Fruit fly (Drosophila melanogaster): ENCODE results near the gene Ten-m.

Ten-m gene

DNA sequence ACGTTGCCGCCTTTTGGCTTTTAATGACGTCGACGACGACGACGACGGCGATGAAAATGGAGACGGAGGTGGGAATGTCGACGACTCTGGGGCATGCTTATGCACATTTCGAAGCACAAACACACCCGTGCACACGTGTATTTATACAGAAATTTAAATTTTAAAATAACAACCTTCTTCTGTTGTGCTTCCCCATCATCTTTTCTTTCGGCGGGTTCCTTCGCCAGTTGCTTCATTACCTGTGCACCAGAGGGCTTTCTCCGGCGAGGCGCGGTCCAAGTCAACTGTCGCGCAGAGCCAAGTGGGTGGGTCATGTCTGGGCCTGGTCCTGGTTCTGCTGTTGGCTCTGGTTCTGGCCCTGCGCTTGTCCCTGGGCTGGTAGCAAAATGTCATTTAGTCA is 13.3 kb downstream of the Ten-m start:
- TF ChIP-seq CG14711 (tag; optimal IDR thresholded peaks at IDR 0.05) (no peak), toe (GFP tag; optimal IDR thresholded peaks at IDR 0.05) (no peak), Mnt (GFP tag; optimal IDR thresholded peaks at IDR 0.05) (no peak), CG33017 (tag; optimal IDR thresholded peaks at IDR 0.05) (no peak), CG7101 (tag; optimal IDR thresholded peaks at IDR 0.05) (no peak), pad (GFP tag; optimal IDR thresholded peaks at IDR 0.05) (no peak), tj (GFP tag; optimal IDR thresholded peaks at IDR 0.05) (no peak), bab1 (GFP tag; optimal IDR thresholded peaks at IDR 0.05) (no peak)

DNA sequence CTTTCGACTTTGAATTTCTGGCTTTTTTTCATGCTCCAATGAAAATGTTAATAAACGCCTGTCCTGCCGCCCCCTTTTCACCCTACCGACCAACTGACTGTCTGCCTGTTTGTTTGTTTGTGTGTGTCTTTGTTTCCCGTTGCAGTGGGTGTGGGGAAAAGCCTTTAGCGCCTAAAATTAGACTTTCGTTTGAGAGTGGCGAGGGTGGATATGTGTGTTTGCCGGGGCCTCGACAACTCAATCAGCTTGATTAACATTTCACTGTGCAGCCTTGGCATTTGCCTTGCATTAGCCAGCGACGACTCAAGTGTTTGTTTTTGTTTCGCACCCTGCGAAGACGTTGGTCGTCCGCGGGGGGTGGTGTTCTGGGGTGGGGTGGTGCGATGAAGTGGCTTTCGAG is 14.7 kb downstream of the Ten-m start:
- TF ChIP-seq CG1620 (GFP tag; optimal IDR thresholded peaks at IDR 0.05) (no peak), CG5204 (GFP tag; optimal IDR thresholded peaks at IDR 0.05) (no peak), Hr96 (GFP tag; optimal IDR thresholded peaks at IDR 0.05) (no peak), CG7045 (GFP tag; optimal IDR thresholded peaks at IDR 0.05) (no peak), tj (GFP tag; optimal IDR thresholded peaks at IDR 0.05) (no peak), cic (GFP tag; optimal IDR thresholded peaks at IDR 0.05) (no peak), pad (GFP tag; optimal IDR thresholded peaks at IDR 0.05) (no peak), ovo (GFP tag; optimal IDR thresholded peaks at IDR 0.05) (no peak)

DNA sequence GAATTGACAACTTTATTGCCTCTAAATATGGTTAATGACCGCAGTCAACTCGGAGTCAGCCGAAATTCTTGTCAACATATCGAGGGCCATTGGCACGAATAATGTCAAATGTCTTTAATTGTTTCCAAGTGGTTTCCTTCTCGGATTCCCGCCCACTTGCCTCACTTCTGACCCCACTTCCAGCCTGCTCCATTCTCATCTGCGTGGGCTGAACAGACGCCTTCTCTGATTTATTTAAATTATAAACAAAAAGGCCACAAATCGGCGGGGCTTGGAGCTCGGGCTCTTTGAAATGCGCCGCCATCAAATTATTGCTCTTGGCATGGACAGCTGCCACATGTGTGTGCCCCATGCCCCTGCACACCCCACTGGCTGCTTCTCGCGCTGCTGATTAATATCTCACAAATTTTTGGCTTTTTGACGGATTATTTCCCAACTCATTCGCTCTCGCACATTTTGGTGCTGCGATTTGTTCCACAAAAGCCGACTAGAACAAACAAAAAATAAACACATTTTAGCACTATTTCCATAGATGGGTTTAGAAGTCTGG is 17.4 kb downstream of the Ten-m start:
- TF ChIP-seq kay (GFP tag; ENCODE audit: borderline replicate concordance) (no peak), CG7045 (GFP tag; optimal IDR thresholded peaks at IDR 0.05) (no peak), Clk (GFP tag; optimal IDR thresholded peaks at IDR 0.05) (no peak), ovo (GFP tag; optimal IDR thresholded peaks at IDR 0.05) (no peak), tj (GFP tag; optimal IDR thresholded peaks at IDR 0.05) (no peak), CG7101 (tag; optimal IDR thresholded peaks at IDR 0.05) (no peak), toe (GFP tag; optimal IDR thresholded peaks at IDR 0.05) (no peak), cnc (optimal IDR thresholded peaks at IDR 0.05) (no peak), pad (GFP tag; optimal IDR thresholded peaks at IDR 0.05) (no peak)

DNA sequence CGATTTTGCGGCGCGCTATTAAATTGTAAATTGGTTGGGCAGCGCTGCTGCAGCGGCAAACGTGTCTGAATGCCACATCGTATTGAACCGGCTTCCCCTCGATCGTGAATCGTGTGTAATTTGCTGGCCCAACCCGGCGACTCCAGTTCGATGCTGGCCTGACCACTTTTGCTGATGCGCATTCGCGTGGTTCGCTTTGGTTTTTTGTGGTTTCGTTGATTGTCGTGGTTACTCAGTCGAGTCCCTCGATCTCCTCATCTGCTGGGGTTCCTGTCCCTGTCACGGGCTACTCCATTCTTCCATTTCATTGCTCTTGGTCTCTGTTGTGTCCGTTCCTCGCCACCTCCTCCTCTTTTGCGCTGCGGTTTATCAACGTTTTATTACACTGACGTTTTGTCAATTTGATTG is 18.6 kb downstream of the Ten-m start:
- TF ChIP-seq Hr96 (GFP tag; optimal IDR thresholded peaks at IDR 0.05) = no peak
- no peak for TF ChIP-seq cic (GFP tag; optimal IDR thresholded peaks at IDR 0.05)
- TF ChIP-seq CG12768 (GFP tag; optimal IDR thresholded peaks at IDR 0.05) = no peak
- no peak for TF ChIP-seq CG1620 (GFP tag; optimal IDR thresholded peaks at IDR 0.05)
- TF ChIP-seq kay (GFP tag; ENCODE audit: borderline replicate concordance) = no peak
- no peak for TF ChIP-seq tj (GFP tag; optimal IDR thresholded peaks at IDR 0.05)

DNA sequence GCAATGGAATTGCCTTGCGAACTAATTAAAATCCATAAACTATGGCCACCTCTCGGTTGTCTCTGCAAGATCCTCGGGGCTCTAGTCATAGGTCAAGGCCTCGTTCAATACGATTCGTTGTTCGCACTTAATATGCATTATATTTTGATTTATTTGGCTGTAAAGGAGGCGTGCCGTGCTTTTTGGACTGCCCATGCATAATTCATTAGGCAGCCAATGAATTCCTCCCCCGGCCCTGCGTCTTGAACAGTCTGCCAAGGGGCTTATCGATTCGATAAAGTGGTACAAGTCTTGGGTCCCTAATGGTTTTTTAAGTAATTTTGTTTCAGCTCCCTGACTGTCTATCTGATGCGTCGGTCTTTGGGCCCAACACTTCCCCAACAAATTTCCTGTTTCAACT is 28.9 kb downstream of the Ten-m start:
- no peak for TF ChIP-seq ovo (GFP tag; optimal IDR thresholded peaks at IDR 0.05)
- TF ChIP-seq Clk (GFP tag; optimal IDR thresholded peaks at IDR 0.05) = no peak
- no peak for TF ChIP-seq cnc (optimal IDR thresholded peaks at IDR 0.05)
- TF ChIP-seq CG1620 (GFP tag; optimal IDR thresholded peaks at IDR 0.05) = no peak
- no peak for TF ChIP-seq Mnt (GFP tag; optimal IDR thresholded peaks at IDR 0.05)
- no peak for TF ChIP-seq CG7045 (GFP tag; optimal IDR thresholded peaks at IDR 0.05)
- TF ChIP-seq CG33017 (tag; optimal IDR thresholded peaks at IDR 0.05) = no peak
- TF ChIP-seq kay (GFP tag; ENCODE audit: borderline replicate concordance) = no peak
- TF ChIP-seq Hr96 (GFP tag; optimal IDR thresholded peaks at IDR 0.05) = no peak
- no peak for TF ChIP-seq tj (GFP tag; optimal IDR thresholded peaks at IDR 0.05)
- TF ChIP-seq Crg-1 (GFP tag; optimal IDR thresholded peaks at IDR 0.05) = no peak
- TF ChIP-seq CG7101 (tag; optimal IDR thresholded peaks at IDR 0.05) = no peak
- TF ChIP-seq cic (GFP tag; optimal IDR thresholded peaks at IDR 0.05) = no peak
- TF ChIP-seq toe (GFP tag; optimal IDR thresholded peaks at IDR 0.05) = no peak
- TF ChIP-seq pad (GFP tag; optimal IDR thresholded peaks at IDR 0.05) = no peak
- no peak for TF ChIP-seq CG12768 (GFP tag; optimal IDR thresholded peaks at IDR 0.05)
- TF ChIP-seq CG14711 (tag; optimal IDR thresholded peaks at IDR 0.05) = no peak
- no peak for TF ChIP-seq CG11617 (GFP tag; optimal IDR thresholded peaks at IDR 0.05)

DNA sequence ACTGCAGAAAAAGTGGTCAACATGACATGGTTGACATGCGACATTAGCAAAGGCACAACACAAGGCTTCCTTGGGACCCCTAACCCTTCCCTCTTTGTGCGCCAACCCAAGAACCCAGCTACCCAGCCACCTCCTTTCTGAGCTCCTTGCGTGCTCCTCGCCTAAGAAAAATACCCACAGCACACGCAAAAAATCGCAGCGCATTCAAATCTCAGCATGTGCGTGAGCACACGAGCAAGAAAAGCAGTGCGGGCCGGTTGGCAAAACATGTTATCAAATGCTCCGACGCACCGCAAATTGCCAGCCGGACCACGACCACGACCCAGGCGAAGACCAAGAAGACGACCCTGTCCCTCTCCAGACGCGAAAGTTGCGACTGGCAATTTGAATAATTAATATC is 30.2 kb downstream of the Ten-m start:
- TF ChIP-seq CG1620 (GFP tag; optimal IDR thresholded peaks at IDR 0.05) (no peak), ovo (GFP tag; optimal IDR thresholded peaks at IDR 0.05) (no peak), kay (GFP tag; ENCODE audit: borderline replicate concordance) (no peak), CG7101 (tag; optimal IDR thresholded peaks at IDR 0.05) (no peak), pad (GFP tag; optimal IDR thresholded peaks at IDR 0.05) (no peak), CG14711 (tag; optimal IDR thresholded peaks at IDR 0.05) (no peak), CG12768 (GFP tag; optimal IDR thresholded peaks at IDR 0.05) (no peak), Mnt (GFP tag; optimal IDR thresholded peaks at IDR 0.05) (no peak), CG11617 (GFP tag; optimal IDR thresholded peaks at IDR 0.05) (no peak), Hr96 (GFP tag; optimal IDR thresholded peaks at IDR 0.05) (no peak)

DNA sequence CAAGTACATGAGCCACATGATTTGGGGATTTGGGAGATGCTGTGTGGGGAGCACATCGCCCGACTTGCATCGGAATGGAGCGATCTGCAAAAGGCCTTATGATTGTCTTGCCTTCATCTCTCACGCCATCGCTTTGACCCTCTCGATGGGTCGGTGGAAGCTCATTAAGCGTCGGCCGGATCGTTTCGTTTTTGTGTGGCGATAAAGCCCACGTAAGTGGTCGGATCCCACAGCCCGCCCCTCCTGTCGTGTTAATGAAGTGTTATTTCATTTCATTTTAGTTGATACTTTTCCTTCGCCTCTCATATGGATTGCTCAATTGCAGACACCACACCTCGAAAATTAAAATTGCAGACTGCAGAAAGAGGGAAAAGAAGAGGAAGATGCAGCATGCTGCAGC is 30.9 kb downstream of the Ten-m start:
- no peak for TF ChIP-seq bab1 (GFP tag; optimal IDR thresholded peaks at IDR 0.05)
- no peak for TF ChIP-seq toe (GFP tag; optimal IDR thresholded peaks at IDR 0.05)
- TF ChIP-seq tj (GFP tag; optimal IDR thresholded peaks at IDR 0.05) = no peak
- no peak for TF ChIP-seq kay (GFP tag; ENCODE audit: borderline replicate concordance)
- TF ChIP-seq Mnt (GFP tag; optimal IDR thresholded peaks at IDR 0.05) = no peak
- no peak for TF ChIP-seq CG11617 (GFP tag; optimal IDR thresholded peaks at IDR 0.05)
- TF ChIP-seq Crg-1 (GFP tag; optimal IDR thresholded peaks at IDR 0.05) = no peak
- no peak for TF ChIP-seq pad (GFP tag; optimal IDR thresholded peaks at IDR 0.05)
- no peak for TF ChIP-seq CG33017 (tag; optimal IDR thresholded peaks at IDR 0.05)
- TF ChIP-seq CG5204 (GFP tag; optimal IDR thresholded peaks at IDR 0.05) = no peak
- TF ChIP-seq ovo (GFP tag; optimal IDR thresholded peaks at IDR 0.05) = no peak
- TF ChIP-seq Hr96 (GFP tag; optimal IDR thresholded peaks at IDR 0.05) = no peak
- TF ChIP-seq cnc (optimal IDR thresholded peaks at IDR 0.05) = no peak
- no peak for TF ChIP-seq CG12768 (GFP tag; optimal IDR thresholded peaks at IDR 0.05)
- no peak for TF ChIP-seq Clk (GFP tag; optimal IDR thresholded peaks at IDR 0.05)
- no peak for TF ChIP-seq CG7101 (tag; optimal IDR thresholded peaks at IDR 0.05)
- no peak for TF ChIP-seq CG7045 (GFP tag; optimal IDR thresholded peaks at IDR 0.05)
- no peak for TF ChIP-seq CG1620 (GFP tag; optimal IDR thresholded peaks at IDR 0.05)
- no peak for TF ChIP-seq CG14711 (tag; optimal IDR thresholded peaks at IDR 0.05)
- TF ChIP-seq cic (GFP tag; optimal IDR thresholded peaks at IDR 0.05) = no peak

Data from whole organism, adult.